Worm (Caenorhabditis elegans) whole organism, midembryonic: ENCODE results near the gene bath-42.

ENCODE experiments used
- T22C8.4 ChIP-seq: fragments of 200-800 bp; sonication (Bioruptor generic); IDR thresholded peaks from 2 replicates; pipeline ENCODE4 v1.3.6; 2022; ENCODE audit warnings: missing genetic modification characterization, missing compliant biosample characterization
- cog-1 ChIP-seq: sonication (generic microtip); optimal IDR thresholded peaks from 2 replicates; lab custom pipeline; 2016; ENCODE audit warnings: missing genetic modification characterization, missing compliant biosample characterization
- flt-1 ChIP-seq: fragments of 200-800 bp; sonication (Bioruptor generic); IDR thresholded peaks from 2 replicates; pipeline ENCODE4 v1.3.6; 2022; ENCODE audit warnings: missing genetic modification characterization, missing compliant biosample characterization
- klf-2 ChIP-seq: fragments of 200-800 bp; sonication (Bioruptor generic); conservative IDR thresholded peaks from 2 replicates; pipeline ENCODE4 v1.3.6; 2022; ENCODE audit warnings: missing genetic modification reagents, missing genetic modification characterization, missing compliant biosample characterization
- med-1 ChIP-seq: sonication (generic microtip); optimal IDR thresholded peaks from 2 replicates; lab custom pipeline; 2017; ENCODE audit warnings: missing genetic modification characterization, mild to moderate bottlenecking, missing compliant biosample characterization, antibody characterized with exemption, missing genetic modification reagents; ENCODE audit not compliant: insufficient read depth
- ref-1 ChIP-seq: fragments of 200-800 bp; sonication (Bioruptor generic); conservative IDR thresholded peaks from 2 replicates; pipeline ENCODE4 v1.3.6; 2022; ENCODE audit warnings: missing genetic modification reagents, missing genetic modification characterization, missing compliant biosample characterization
- ztf-23 ChIP-seq: fragments of 200-800 bp; sonication (Bioruptor generic); IDR thresholded peaks from 2 replicates; pipeline ENCODE4 v1.3.6; 2022; ENCODE audit warnings: missing genetic modification reagents, missing genetic modification characterization, missing compliant biosample characterization
- ztf-29 ChIP-seq: fragments of 200-800 bp; sonication (Bioruptor generic); IDR thresholded peaks from 2 replicates; pipeline ENCODE4 v1.3.6; 2022; ENCODE audit warnings: missing genetic modification reagents, missing genetic modification characterization, missing compliant biosample characterization

DNA sequence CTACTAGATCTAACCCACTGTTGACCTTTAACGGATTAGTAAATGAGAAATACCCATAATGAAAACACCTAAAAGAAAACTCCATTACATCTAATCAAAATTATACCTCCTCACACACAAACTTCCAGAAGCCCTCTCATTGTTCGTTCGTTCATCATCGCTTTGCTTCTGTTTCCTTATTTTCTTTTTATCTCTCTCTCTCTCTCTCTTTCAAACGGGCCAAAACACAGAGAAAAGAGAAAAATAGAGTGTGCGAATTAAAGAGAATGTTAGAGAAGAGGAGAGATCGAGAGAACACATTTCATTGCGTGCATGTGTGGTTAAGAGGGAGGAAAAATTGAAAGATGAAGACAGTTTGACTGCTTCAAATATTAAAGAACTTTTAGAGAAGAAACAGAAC lies 38.9 kb downstream of the bath-42 start:
- TF ChIP-seq klf-2 (GFP tag; lab: Robert Waterston, UW) = no peak
- TF ChIP-seq ztf-29 (GFP tag; lab: Robert Waterston, UW) = no peak
- no peak for TF ChIP-seq flt-1 (GFP tag; lab: Robert Waterston, UW)
- TF ChIP-seq ztf-23 (GFP tag; lab: Robert Waterston, UW) = no peak
- no peak for TF ChIP-seq T22C8.4 (GFP tag; lab: Robert Waterston, UW)
- no peak for TF ChIP-seq med-1 (GFP tag; lab: Kevin White, UChicago)
- TF ChIP-seq cog-1 (tag; lab: Kevin White, UChicago) = peak; percentile 21
- TF ChIP-seq ref-1 (GFP tag; lab: Robert Waterston, UW) = no peak
